Worm (Caenorhabditis elegans): ENCODE results near the gene srx-115.

The srx-115 gene

DNA sequence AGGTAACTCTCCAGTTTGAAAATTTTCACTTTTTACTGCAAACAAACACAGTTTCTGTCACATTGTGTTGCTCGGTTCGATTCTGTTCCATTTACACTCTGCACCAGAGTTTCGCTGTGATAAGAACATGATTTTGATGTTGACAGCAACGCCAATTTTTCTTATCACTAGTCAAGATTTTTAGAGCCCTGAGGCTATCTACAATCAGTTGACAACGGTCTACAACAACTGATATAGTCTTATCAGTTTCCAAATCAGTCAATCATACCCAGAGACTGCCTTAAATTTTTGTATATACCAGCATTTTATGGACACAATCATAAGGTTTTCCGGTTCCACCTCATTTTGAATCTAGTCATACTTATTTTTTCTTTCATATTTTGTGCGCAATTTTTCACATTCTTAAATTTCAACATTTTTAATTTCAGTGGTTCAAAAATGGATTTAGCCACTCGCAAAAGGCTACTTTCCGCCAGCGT, 3.2 kb upstream of the srx-115 start, which contains the start of gene B0507.3 (continued):
- TF ChIP-seq ces-1 (GFP tag; optimal IDR thresholded peaks at IDR 0.05): no peak
- TF ChIP-seq dsc-1 (tag; optimal IDR thresholded peaks at IDR 0.05): no peak
- TF ChIP-seq ceh-8 (GFP tag; optimal IDR thresholded peaks at IDR 0.05): no peak
- TF ChIP-seq F16B12.6 (tag; optimal IDR thresholded peaks at IDR 0.05): no peak
- no peak for TF ChIP-seq unc-30 (tag; optimal IDR thresholded peaks at IDR 0.05)
- TF ChIP-seq jun-1 (tag; optimal IDR thresholded peaks at IDR 0.05): peak; percentile 76
- no peak for TF ChIP-seq hpl-2 (GFP tag; optimal IDR thresholded peaks at IDR 0.05)
- no peak for TF ChIP-seq hlh-4 (tag; optimal IDR thresholded peaks at IDR 0.05)
- TF ChIP-seq nhr-84 (tag; optimal IDR thresholded peaks at IDR 0.05): no peak
- no peak for TF ChIP-seq lin-15B (tag; optimal IDR thresholded peaks at IDR 0.05)
- no peak for TF ChIP-seq lin-13 (GFP tag; optimal IDR thresholded peaks at IDR 0.05)
- TF ChIP-seq ztf-11 (tag; optimal IDR thresholded peaks at IDR 0.05): no peak
- TF ChIP-seq irx-1 (tag; optimal IDR thresholded peaks at IDR 0.05): no peak
- no peak for TF ChIP-seq fkh-8 (tag; optimal IDR thresholded peaks at IDR 0.05)
- TF ChIP-seq lin-35 (GFP tag; optimal IDR thresholded peaks at IDR 0.05): peak in 1 of 2 experiments; percentile 68
- TF ChIP-seq C16A3.4 (tag; optimal IDR thresholded peaks at IDR 0.05): no peak
- no peak for TF ChIP-seq unc-86 (tag; optimal IDR thresholded peaks at IDR 0.05)
- TF ChIP-seq nhr-47 (tag; optimal IDR thresholded peaks at IDR 0.05): no peak
- no peak for TF ChIP-seq swsn-7 (tag; optimal IDR thresholded peaks at IDR 0.05)
- TF ChIP-seq fos-1 (tag; optimal IDR thresholded peaks at IDR 0.05): no peak
- TF ChIP-seq lsy-2 (tag; optimal IDR thresholded peaks at IDR 0.05): peak in 1 of 2 experiments; percentile 21
- no peak for TF ChIP-seq alr-1 (tag; optimal IDR thresholded peaks at IDR 0.05; ENCODE audit: borderline replicate concordance)
- TF ChIP-seq snpc-4 (tag; optimal IDR thresholded peaks at IDR 0.05): no peak
- no peak for TF ChIP-seq pag-3 (tag; optimal IDR thresholded peaks at IDR 0.05; ENCODE audit: borderline replicate concordance, insufficient read depth)
- TF ChIP-seq unc-98 (GFP tag; IDR thresholded peaks at IDR 0.05): no peak
- TF ChIP-seq nhr-12 (tag; optimal IDR thresholded peaks at IDR 0.05): no peak
- TF ChIP-seq grh-1 (GFP tag; IDR thresholded peaks at IDR 0.05): no peak
- TF ChIP-seq mef-2 (tag; optimal IDR thresholded peaks at IDR 0.05): no peak
- no peak for TF ChIP-seq C34B4.2 (tag; optimal IDR thresholded peaks at IDR 0.05)
- peak; percentile 13 for TF ChIP-seq pax-3 (tag; optimal IDR thresholded peaks at IDR 0.05)
- TF ChIP-seq aha-1 (tag; optimal IDR thresholded peaks at IDR 0.05): no peak
- no peak for TF ChIP-seq nhr-237 (tag; optimal IDR thresholded peaks at IDR 0.05)
- TF ChIP-seq isw-1 (GFP tag; IDR thresholded peaks at IDR 0.05): no peak
- no peak for TF ChIP-seq hlh-17 (GFP tag; optimal IDR thresholded peaks at IDR 0.05; ENCODE audit: borderline replicate concordance)
- TF ChIP-seq fkh-10 (GFP tag; optimal IDR thresholded peaks at IDR 0.05): no peak
- no peak for TF ChIP-seq ets-5 (GFP tag; IDR thresholded peaks at IDR 0.05)
- TF ChIP-seq zip-4 (GFP tag; optimal IDR thresholded peaks at IDR 0.05): no peak
- TF ChIP-seq mdl-1 (tag; optimal IDR thresholded peaks at IDR 0.05): peak in 1 of 2 experiments; percentile 20

DNA sequence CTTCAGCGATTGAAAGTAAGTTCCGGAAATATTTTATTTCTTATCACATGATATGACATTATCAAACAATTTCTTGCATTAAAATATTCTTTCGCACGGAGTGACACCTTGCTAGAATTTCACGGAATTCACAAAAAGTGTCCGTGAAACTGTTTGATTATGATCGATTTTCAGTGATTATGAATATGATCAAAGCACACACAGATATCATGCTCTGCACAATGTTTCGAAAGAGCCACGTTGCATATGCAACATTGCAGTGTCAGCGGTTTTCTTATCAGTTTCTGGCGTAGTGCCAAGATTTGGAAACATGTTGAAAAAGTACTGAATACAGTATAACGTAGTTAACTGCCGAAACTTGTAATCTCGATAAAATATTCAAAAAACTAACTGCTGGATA, 2.5 kb upstream of the srx-115 start:
- no peak for TF ChIP-seq unc-98 (GFP tag; IDR thresholded peaks at IDR 0.05)
- TF ChIP-seq grh-1 (GFP tag; IDR thresholded peaks at IDR 0.05): no peak
- peak; percentile 99 for TF ChIP-seq elt-2 (tag; optimal IDR thresholded peaks at IDR 0.05)
- TF ChIP-seq nhr-90 (tag; optimal IDR thresholded peaks at IDR 0.05; ENCODE audit: poor library complexity): no peak
- TF ChIP-seq xbp-1 (tag; optimal IDR thresholded peaks at IDR 0.05): no peak
- no peak for TF ChIP-seq nhr-85 (tag)
- peak in 1 of 2 experiments; percentile 4 for TF ChIP-seq mdl-1 (tag; optimal IDR thresholded peaks at IDR 0.05)
- TF ChIP-seq jun-1 (tag; optimal IDR thresholded peaks at IDR 0.05): peak; percentile 32
- TF ChIP-seq nhr-20 (tag; optimal IDR thresholded peaks at IDR 0.05): peak; percentile 44
- peak; percentile 39 for TF ChIP-seq nhr-71 (tag; optimal IDR thresholded peaks at IDR 0.05)
- peak; percentile 15 for TF ChIP-seq tlp-1 (tag; optimal IDR thresholded peaks at IDR 0.05)
- peak in 1 of 2 experiments; percentile 42 for TF ChIP-seq lin-35 (GFP tag; optimal IDR thresholded peaks at IDR 0.05)
